Worm (Caenorhabditis elegans) whole organism, midembryonic: ENCODE data around the gene sri-32.

Experiments
- flt-1 ChIP-seq: fragments of 200-800 bp; sonication (Bioruptor generic); IDR thresholded peaks from 2 replicates; pipeline ENCODE4 v1.3.6; 2022; ENCODE audit warnings: missing genetic modification characterization, missing compliant biosample characterization
- klf-2 ChIP-seq: fragments of 200-800 bp; sonication (Bioruptor generic); conservative IDR thresholded peaks from 2 replicates; pipeline ENCODE4 v1.3.6; 2022; ENCODE audit warnings: missing genetic modification reagents, missing genetic modification characterization, missing compliant biosample characterization
- med-1 ChIP-seq: sonication (generic microtip); optimal IDR thresholded peaks from 2 replicates; lab custom pipeline; 2017; ENCODE audit warnings: missing genetic modification characterization, mild to moderate bottlenecking, missing compliant biosample characterization, antibody characterized with exemption, missing genetic modification reagents; ENCODE audit not compliant: insufficient read depth
- tab-1 ChIP-seq: fragments of 200-800 bp; sonication (Bioruptor generic); IDR thresholded peaks from 2 replicates; pipeline ENCODE4 v1.3.6; 2022; ENCODE audit warnings: missing genetic modification characterization, missing compliant biosample characterization

ce11 chrII:3118907-3119382, 35.3 kb downstream of the sri-32 start, which contains the start of gene T10D4.6:
- TF ChIP-seq flt-1 (GFP tag; lab: Robert Waterston, UW) (no peak), tab-1 (no peak), med-1 (GFP tag; lab: Kevin White, UChicago) (no peak), klf-2 (GFP tag; lab: Robert Waterston, UW) (no peak)
